Worm (Caenorhabditis elegans) whole organism, L1 larva: Measurements from ENCODE around the gene ZK632.14.

ENCODE experiments used
- elt-2 ChIP-seq: sonication (generic microtip); optimal IDR thresholded peaks from 2 replicates; lab custom pipeline; 2016; ENCODE audit warnings: missing genetic modification characterization, mild to moderate bottlenecking, inconsistent platforms, missing compliant biosample characterization, missing genetic modification reagents
- nhr-11 ChIP-seq: fragments of 150-350 bp; optimal IDR thresholded peaks from 2 replicates; lab custom pipeline; 2014; ENCODE audit warnings: missing biosample characterization, missing genetic modification characterization
- nhr-12 ChIP-seq: sonication (generic microtip); optimal IDR thresholded peaks from 2 replicates; lab custom pipeline; 2017; ENCODE audit warnings: missing biosample characterization, missing genetic modification characterization
- nhr-237 ChIP-seq: fragments of 150-350 bp; optimal IDR thresholded peaks from 2 replicates; lab custom pipeline; 2014; ENCODE audit warnings: missing biosample characterization, missing genetic modification characterization

- TF ChIP-seq nhr-11 = no peak
- no peak for TF ChIP-seq nhr-12 (tag; lab: Kevin White, UChicago)
- peak; percentile 59 for TF ChIP-seq elt-2 (tag; lab: Kevin White, UChicago)
- no peak for TF ChIP-seq nhr-237 (tag; lab: Kevin White, UChicago)
Observed at ce11 chrIII:9807560-9808046, 5.6 kb upstream of the ZK632.14 start.
